Worm (Caenorhabditis elegans): ENCODE results near the gene fbxb-26.

- TF ChIP-seq W03F9.2 (tag; optimal IDR thresholded peaks at IDR 0.05), result no peak
- TF ChIP-seq dao-5 (tag; optimal IDR thresholded peaks at IDR 0.05), result no peak
- no peak for TF ChIP-seq him-1 (tag; optimal IDR thresholded peaks at IDR 0.05)
These were observed 37.5 kb upstream of the fbxb-26 start, which contains the start of gene ZC204.6 for ce11 chrII:1644777-1645348.

Data from whole organism, L4/young adult.